Worm (Caenorhabditis elegans): ENCODE data around the gene snt-3.

DNA sequence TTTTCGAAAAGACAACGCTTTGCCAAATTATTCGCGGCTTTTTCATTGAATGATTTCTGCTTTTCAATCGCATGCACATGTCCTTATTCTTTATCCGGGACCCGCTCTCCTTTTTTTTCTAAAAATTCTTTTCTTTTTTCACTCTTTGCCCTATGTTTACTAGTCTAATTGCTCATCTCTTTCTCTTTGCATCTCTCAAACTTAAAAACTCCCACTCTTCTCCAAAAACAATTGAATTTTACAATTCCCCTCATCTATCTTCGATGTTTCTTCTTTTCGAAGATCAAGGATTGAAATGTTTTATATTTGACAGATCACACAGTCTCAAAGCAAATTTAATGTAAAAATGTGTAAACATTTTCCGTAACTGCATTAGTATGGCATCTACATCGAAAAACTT lies 33.1 kb downstream of the snt-3 start:
- TF ChIP-seq flt-1 (GFP tag; IDR thresholded peaks at IDR 0.05), result no peak
- no peak for TF ChIP-seq ama-1 (optimal IDR thresholded peaks at IDR 0.05)
- no peak for TF ChIP-seq F13C5.2 (tag; optimal IDR thresholded peaks at IDR 0.05)
- no peak for TF ChIP-seq tra-4 (tag; optimal IDR thresholded peaks at IDR 0.05)
- TF ChIP-seq ets-7 (tag; optimal IDR thresholded peaks at IDR 0.05), result no peak
- no peak for TF ChIP-seq aly-1 (tag; optimal IDR thresholded peaks at IDR 0.05)
- no peak for TF ChIP-seq sea-1 (GFP tag; conservative IDR thresholded peaks at IDR 0.05)
- TF ChIP-seq tbx-37 (GFP tag; conservative IDR thresholded peaks at IDR 0.05), result no peak
- TF ChIP-seq hmg-4 (GFP tag; optimal IDR thresholded peaks at IDR 0.05), result no peak
- no peak for TF ChIP-seq hnd-1 (tag; optimal IDR thresholded peaks at IDR 0.05)
- TF ChIP-seq ceh-36 (tag; optimal IDR thresholded peaks at IDR 0.05), result no peak
- no peak for TF ChIP-seq B0310.2 (tag; optimal IDR thresholded peaks at IDR 0.05)
- TF ChIP-seq hmbx-1 (tag; optimal IDR thresholded peaks at IDR 0.05), result no peak
